Fruit fly (Drosophila melanogaster): Measurements from ENCODE around the gene CG42449.

dm6 chrX:5690651-5691379 lies 7.8 kb downstream of the CG42449 start:
- no peak for TF ChIP-seq sage (GFP tag; optimal IDR thresholded peaks at IDR 0.05)
- TF ChIP-seq h (GFP tag; optimal IDR thresholded peaks at IDR 0.05), result no peak
- no peak for TF ChIP-seq ey (GFP tag; optimal IDR thresholded peaks at IDR 0.05)
- TF ChIP-seq pan (optimal IDR thresholded peaks at IDR 0.05), result no peak
- TF ChIP-seq psq (GFP tag; optimal IDR thresholded peaks at IDR 0.05), result no peak
- no peak for TF ChIP-seq lola (GFP tag; optimal IDR thresholded peaks at IDR 0.05)
- no peak for TF ChIP-seq HLH106 (tag; optimal IDR thresholded peaks at IDR 0.05)
- TF ChIP-seq Hr78 (GFP tag; optimal IDR thresholded peaks at IDR 0.05), result no peak
- no peak for TF ChIP-seq CrebA (GFP tag; optimal IDR thresholded peaks at IDR 0.05; ENCODE audit: borderline replicate concordance)
- TF ChIP-seq woc (GFP tag; optimal IDR thresholded peaks at IDR 0.05), result peak; percentile 16
- TF ChIP-seq Dif (GFP tag; optimal IDR thresholded peaks at IDR 0.05; ENCODE audit: partially characterized antibody), result no peak
